Fruit fly (Drosophila melanogaster) whole organism, embryonic: ENCODE data around the gene CG3918.
A peak's percentile ranks its signal among the peaks of the same experiment; 100 is the strongest.

Experiments
- Atf6 ChIP-seq: fragments of 200-800 bp; sonication (Bioruptor generic); IDR thresholded peaks from 2 replicates; pipeline ENCODE4 v1.3.6; 2022; ENCODE audit warnings: missing biosample characterization, missing genetic modification characterization
- Awh ChIP-seq: fragments of 200-800 bp; sonication (Bioruptor generic); IDR thresholded peaks from 2 replicates; pipeline ENCODE4, ENCODE4 v1.3.6; 2022; ENCODE audit warnings: missing biosample characterization, missing genetic modification characterization
- Bgb ChIP-seq: fragments of 200-800 bp; sonication (Bioruptor generic); IDR thresholded peaks from 2 replicates; pipeline ENCODE4 v1.3.6; 2022; ENCODE audit warnings: missing biosample characterization, missing genetic modification characterization; ENCODE audit not compliant: partially characterized antibody
- CG12391 ChIP-seq: fragments of 200-800 bp; sonication (Bioruptor generic); optimal IDR thresholded peaks from 3 replicates; lab custom pipeline; 2018; ENCODE audit warnings: missing biosample characterization, mild to moderate bottlenecking, missing genetic modification characterization, moderate library complexity
- CG13287 ChIP-seq: fragments of 200-800 bp; sonication (Bioruptor generic); IDR thresholded peaks from 2 replicates; pipeline ENCODE4 v1.3.6; 2022; ENCODE audit warnings: missing biosample characterization, missing genetic modification characterization; ENCODE audit not compliant: partially characterized antibody
- CG13424 ChIP-seq: fragments of 200-800 bp; sonication (Bioruptor generic); optimal IDR thresholded peaks from 2 replicates; lab custom pipeline; 2019; ENCODE audit warnings: missing biosample characterization, mild to moderate bottlenecking, missing genetic modification characterization, moderate library complexity
- CG14710 ChIP-seq: fragments of 200-800 bp; sonication (Bioruptor generic); optimal IDR thresholded peaks from 3 replicates; lab custom pipeline; 2019; ENCODE audit warnings: missing biosample characterization, mild to moderate bottlenecking, missing genetic modification characterization, moderate library complexity
- CG2202 ChIP-seq: fragments of 200-800 bp; sonication (Bioruptor generic); optimal IDR thresholded peaks from 2 replicates; lab custom pipeline; 2018; ENCODE audit warnings: missing biosample characterization, mild to moderate bottlenecking, missing genetic modification characterization
- CG2712 ChIP-seq: fragments of 200-800 bp; optimal IDR thresholded peaks from 3 replicates; lab custom pipeline; 2019; ENCODE audit warnings: missing biosample characterization, mild to moderate bottlenecking, missing genetic modification characterization, moderate library complexity
- CG3407 ChIP-seq: fragments of 200-800 bp; sonication (Bioruptor generic); optimal IDR thresholded peaks from 2 replicates; lab custom pipeline; 2018; ENCODE audit warnings: missing biosample characterization, mild to moderate bottlenecking, missing genetic modification characterization
- CG34224 ChIP-seq: fragments of 200-800 bp; sonication (Bioruptor generic); IDR thresholded peaks from 3 replicates; pipeline ENCODE4 v1.3.6; 2022; ENCODE audit warnings: missing biosample characterization, missing genetic modification characterization; ENCODE audit not compliant: partially characterized antibody
- CG4854 ChIP-seq: fragments of 200-800 bp; sonication (Bioruptor generic); optimal IDR thresholded peaks from 2 replicates; lab custom pipeline; 2016; ENCODE audit warnings: missing biosample characterization, missing genetic modification characterization, inconsistent platforms
- CG6765 ChIP-seq: fragments of 200-800 bp; sonication (Bioruptor generic); optimal IDR thresholded peaks from 3 replicates; lab custom pipeline; 2017; ENCODE audit warnings: missing biosample characterization, mild to moderate bottlenecking, missing genetic modification characterization
- CG7271 ChIP-seq: fragments of 200-800 bp; sonication (Bioruptor generic); optimal IDR thresholded peaks from 2 replicates; lab custom pipeline; 2018; ENCODE audit warnings: missing biosample characterization, mild to moderate bottlenecking, missing genetic modification characterization, moderate library complexity
- CG7372 ChIP-seq: fragments of 200-800 bp; sonication (Bioruptor generic); IDR thresholded peaks from 2 replicates; pipeline ENCODE4 v1.3.6; 2022; ENCODE audit warnings: missing biosample characterization, missing genetic modification characterization
- CG8359 ChIP-seq: fragments of 200-800 bp; sonication (Bioruptor generic); optimal IDR thresholded peaks from 2 replicates; lab custom pipeline; 2017; ENCODE audit warnings: missing biosample characterization, mild to moderate bottlenecking, missing genetic modification characterization, borderline replicate concordance
- Chrac-16 ChIP-seq: fragments of 200-800 bp; sonication (Bioruptor generic); optimal IDR thresholded peaks from 3 replicates; lab custom pipeline; 2016; ENCODE audit warnings: missing biosample characterization, missing genetic modification characterization
- D19A ChIP-seq: fragments of 200-800 bp; optimal IDR thresholded peaks from 3 replicates; lab custom pipeline; 2019; ENCODE audit warnings: missing biosample characterization, mild to moderate bottlenecking, missing genetic modification characterization, moderate library complexity
- Doc2 ChIP-seq: fragments of 200-800 bp; sonication (Bioruptor generic); IDR thresholded peaks from 2 replicates; pipeline ENCODE4 v1.3.6; 2022; ENCODE audit warnings: missing biosample characterization, missing genetic modification characterization
- HLH54F ChIP-seq: fragments of 200-800 bp; sonication (Bioruptor generic); optimal IDR thresholded peaks from 3 replicates; lab custom pipeline; 2016; ENCODE audit warnings: missing biosample characterization, missing genetic modification characterization
- HmgZ ChIP-seq: fragments of 200-800 bp; sonication (Bioruptor generic); optimal IDR thresholded peaks from 2 replicates; lab custom pipeline; 2018; ENCODE audit warnings: missing biosample characterization, mild to moderate bottlenecking, missing genetic modification characterization
- Kr ChIP-seq: fragments of 200-800 bp; sonication (Bioruptor generic); optimal IDR thresholded peaks from 2 replicates; lab custom pipeline; 2017; ENCODE audit warnings: missing biosample characterization, mild to moderate bottlenecking, missing genetic modification characterization
- Lim3 ChIP-seq: fragments of 200-800 bp; sonication (Bioruptor generic); IDR thresholded peaks from 2 replicates; pipeline ENCODE4 v1.3.6; 2022; ENCODE audit warnings: missing biosample characterization, missing genetic modification characterization
- Med ChIP-seq: fragments of 200-800 bp; sonication (Bioruptor generic); peaks from one replicate; lab custom pipeline; 2016; ENCODE audit warnings: missing biosample characterization, missing genetic modification characterization, mild to moderate bottlenecking, inconsistent platforms, moderate library complexity
- NfI ChIP-seq: fragments of 200-800 bp; sonication (Bioruptor generic); optimal IDR thresholded peaks from 3 replicates; lab custom pipeline; 2018; ENCODE audit warnings: missing biosample characterization, mild to moderate bottlenecking, missing genetic modification characterization, moderate library complexity
- Usf ChIP-seq: fragments of 200-800 bp; sonication (Bioruptor generic); optimal IDR thresholded peaks from 2 replicates; lab custom pipeline; 2017; ENCODE audit warnings: missing genotype, missing biosample characterization, missing genetic modification characterization
- Vsx1 ChIP-seq: fragments of 200-800 bp; sonication (Bioruptor generic); optimal IDR thresholded peaks from 2 replicates; lab custom pipeline; 2017; ENCODE audit warnings: missing biosample characterization, mild to moderate bottlenecking, missing genetic modification characterization, missing genetic modification reagents
- bigmax ChIP-seq: fragments of 200-800 bp; sonication (Bioruptor generic); optimal IDR thresholded peaks from 2 replicates; lab custom pipeline; 2018; ENCODE audit warnings: missing biosample characterization, mild to moderate bottlenecking, missing genetic modification characterization
- croc ChIP-seq: fragments of 200-800 bp; sonication (Bioruptor generic); conservative IDR thresholded peaks from 3 replicates; pipeline ENCODE4 v1.3.6; 2022; ENCODE audit warnings: missing biosample characterization, missing genetic modification characterization
- dpn ChIP-seq, 2 experiments: fragments of 200-800 bp; sonication (Bioruptor generic); optimal IDR thresholded peaks; 3 replicates each; lab custom pipeline; 2016; ENCODE audit warnings: missing biosample characterization in 2 of 2, missing genetic modification characterization in 2 of 2
- h ChIP-seq: fragments of >200 bp; optimal IDR thresholded peaks from 2 replicates; lab custom pipeline; 2017
- hbn ChIP-seq: fragments of 200-800 bp; sonication (Bioruptor generic); IDR thresholded peaks from 2 replicates; pipeline ENCODE4 v1.3.6; 2022; ENCODE audit warnings: missing biosample characterization, missing genetic modification characterization; ENCODE audit not compliant: partially characterized antibody
- jing ChIP-seq: fragments of 200-800 bp; sonication (Bioruptor generic); optimal IDR thresholded peaks from 2 replicates; lab custom pipeline; 2018; ENCODE audit warnings: missing biosample characterization, mild to moderate bottlenecking, missing genetic modification characterization
- lmd ChIP-seq: fragments of 200-800 bp; sonication (Bioruptor generic); IDR thresholded peaks from 2 replicates; pipeline ENCODE4 v1.3.6; 2022; ENCODE audit warnings: missing biosample characterization, missing genetic modification characterization
- maf-S ChIP-seq: fragments of 200-800 bp; sonication (Bioruptor generic); optimal IDR thresholded peaks from 2 replicates; lab custom pipeline; 2016; ENCODE audit warnings: missing biosample characterization, missing genetic modification characterization
- mld ChIP-seq: fragments of 200-800 bp; sonication (Bioruptor generic); IDR thresholded peaks from 3 replicates; pipeline ENCODE4 v1.3.6; 2022; ENCODE audit warnings: missing biosample characterization, missing genetic modification characterization; ENCODE audit not compliant: partially characterized antibody
- odd ChIP-seq: fragments of 200-800 bp; sonication (Bioruptor generic); optimal IDR thresholded peaks from 2 replicates; lab custom pipeline; 2017; ENCODE audit warnings: missing biosample characterization, mild to moderate bottlenecking, missing genetic modification characterization
- org-1 ChIP-seq: fragments of 200-800 bp; sonication (Bioruptor generic); optimal IDR thresholded peaks from 2 replicates; lab custom pipeline; 2017; ENCODE audit warnings: missing biosample characterization, missing genetic modification characterization
- pfk ChIP-seq: fragments of 200-800 bp; sonication (Bioruptor generic); optimal IDR thresholded peaks from 2 replicates; lab custom pipeline; 2018; ENCODE audit warnings: missing biosample characterization, mild to moderate bottlenecking, missing genetic modification characterization, moderate library complexity
- psq ChIP-seq: fragments of 200-800 bp; sonication (Bioruptor generic); optimal IDR thresholded peaks from 2 replicates; lab custom pipeline; 2017; ENCODE audit warnings: missing biosample characterization, missing genetic modification characterization
- row ChIP-seq: fragments of 200-800 bp; sonication (Bioruptor generic); IDR thresholded peaks from 3 replicates; pipeline ENCODE4 v1.3.6; 2022; ENCODE audit warnings: missing biosample characterization, missing genetic modification characterization
- slbo ChIP-seq: fragments of 200-800 bp; sonication (Bioruptor generic); IDR thresholded peaks from 2 replicates; pipeline ENCODE4 v1.3.6; 2022; ENCODE audit warnings: missing biosample characterization, missing genetic modification characterization
- sr ChIP-seq: fragments of 200-800 bp; sonication (Bioruptor generic); IDR thresholded peaks from 3 replicates; pipeline ENCODE4 v1.3.6; 2022; ENCODE audit warnings: missing biosample characterization, missing genetic modification characterization
- ssp ChIP-seq: fragments of 200-800 bp; sonication (Bioruptor generic); IDR thresholded peaks from 2 replicates; pipeline ENCODE4 v1.3.6; 2022; ENCODE audit warnings: missing biosample characterization, missing genetic modification characterization
- stc ChIP-seq: fragments of 200-800 bp; sonication (Bioruptor generic); IDR thresholded peaks from 2 replicates; pipeline ENCODE4 v1.3.6; 2022; ENCODE audit warnings: missing biosample characterization, missing genetic modification characterization
- tap ChIP-seq: fragments of 200-800 bp; optimal IDR thresholded peaks from 3 replicates; lab custom pipeline; 2019; ENCODE audit warnings: missing biosample characterization, mild to moderate bottlenecking, missing genetic modification characterization, moderate library complexity
- tio ChIP-seq: fragments of 200-800 bp; sonication (Bioruptor generic); optimal IDR thresholded peaks from 2 replicates; lab custom pipeline; 2017; ENCODE audit warnings: missing biosample characterization, missing genetic modification characterization, inconsistent platforms
- tll ChIP-seq, 2 experiments: fragments of 200-800 bp in 1 of 2; fragments of >200 bp in 1 of 2; sonication (Bioruptor generic) in 1 of 2; optimal IDR thresholded peaks; 2 replicates each; lab custom pipeline; 2017 to 2019; ENCODE audit warnings: missing biosample characterization in 2 of 2, missing genetic modification characterization in 2 of 2, mild to moderate bottlenecking in 1 of 2, moderate library complexity in 1 of 2
- trem ChIP-seq: fragments of 200-800 bp; optimal IDR thresholded peaks from 3 replicates; lab custom pipeline; 2019; ENCODE audit warnings: missing biosample characterization, mild to moderate bottlenecking, missing genetic modification characterization, moderate library complexity
- ttk ChIP-seq: fragments of 200-800 bp; sonication (Bioruptor generic); IDR thresholded peaks from 2 replicates; pipeline ENCODE4 v2.1.2; 2022; ENCODE audit warnings: missing biosample characterization, missing genetic modification characterization
- zen2 ChIP-seq: fragments of 200-800 bp; sonication (Bioruptor generic); IDR thresholded peaks from 3 replicates; pipeline ENCODE4 v1.3.6; 2022; ENCODE audit warnings: missing biosample characterization, missing genetic modification characterization; ENCODE audit not compliant: partially characterized antibody

The CG3918 gene

DNA sequence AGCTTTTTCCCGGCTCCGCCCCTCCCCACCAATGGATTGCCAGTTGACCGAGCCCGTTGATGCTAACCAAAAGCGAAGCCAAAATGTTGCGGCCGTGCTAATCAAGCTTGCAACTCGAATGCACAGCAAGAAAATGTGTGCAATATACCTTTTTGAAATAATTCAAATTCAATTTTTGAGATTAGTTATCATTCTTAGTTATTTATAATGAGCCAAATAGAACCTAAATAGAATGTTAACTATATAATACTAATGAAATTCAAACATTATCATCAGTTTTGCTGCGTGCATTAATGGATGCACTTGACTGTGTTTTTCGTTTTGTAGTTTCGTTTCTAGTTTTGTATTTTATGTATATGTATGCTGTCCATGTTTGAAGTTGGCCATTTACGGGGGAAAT lies 18.1 kb downstream of the CG3918 start (continued):
- TF ChIP-seq CG4854 (GFP tag; lab: Kevin White, UChicago) (no peak), Atf6 (GFP tag; lab: Robert Waterston, UW) (peak; percentile 38; the same call in 1 of the 2 replicates), croc (GFP tag; lab: Robert Waterston, UW) (no peak; the same call in 2 of the 3 replicates), CG3407 (GFP tag; lab: Kevin White, UChicago) (no peak), tap (tag; lab: Kevin White, UChicago) (peak; percentile 45), bigmax (GFP tag; lab: Kevin White, UChicago) (no peak), h (lab: Kevin White, UChicago) (no peak), psq (GFP tag; lab: Kevin White, UChicago) (no peak), tll (GFP tag; optimal IDR thresholded peaks at IDR 0.05; lab: Kevin White, UChicago) (no peak), NfI (GFP tag; lab: Kevin White, UChicago) (no peak), CG14710 (tag; lab: Kevin White, UChicago) (peak; percentile 5), Awh (peak; percentile 35; the same call in 1 of the 2 replicates), Usf (GFP tag; lab: Kevin White, UChicago) (no peak), CG7271 (no peak), lmd (GFP tag; lab: Robert Waterston, UW) (peak; percentile 42; the same call in 1 of the 2 replicates), Kr (no peak), CG13424 (tag; lab: Kevin White, UChicago) (peak; percentile 63), trem (tag; lab: Kevin White, UChicago) (no peak), pfk (GFP tag; lab: Kevin White, UChicago) (no peak), CG8359 (no peak), Vsx1 (peak; percentile 24), CG34224 (GFP tag; lab: Robert Waterston, UW) (no peak), CG2712 (peak; percentile 52), dpn (GFP tag; optimal IDR thresholded peaks at IDR 0.05; lab: Kevin White, UChicago) (peak in 1 of 2 experiments; percentile 37), zen2 (GFP tag; lab: Robert Waterston, UW) (no peak), jing (GFP tag; lab: Kevin White, UChicago) (no peak), CG7372 (no peak), ssp (GFP tag; lab: Robert Waterston, UW) (0 out of 2 replicates have a peak, but pooled peaks have one; percentile 13), CG2202 (tag; lab: Kevin White, UChicago) (no peak), maf-S (GFP tag; lab: Kevin White, UChicago) (no peak), D19A (tag; lab: Kevin White, UChicago) (peak; percentile 11), CG6765 (no peak), Med (GFP tag; lab: Kevin White, UChicago) (peak; percentile 49), Lim3 (no peak), odd (no peak), HmgZ (tag; lab: Kevin White, UChicago) (no peak), tio (GFP tag; lab: Kevin White, UChicago) (peak; percentile 19), Doc2 (GFP tag; lab: Robert Waterston, UW) (no peak), CG13287 (no peak), Bgb (GFP tag; lab: Robert Waterston, UW) (no peak), stc (peak; percentile 63), ttk (no peak), CG12391 (peak; percentile 51), hbn (GFP tag; lab: Robert Waterston, UW) (no peak), slbo (GFP tag; lab: Robert Waterston, UW) (peak; percentile 38), org-1 (peak; percentile 11), row (peak; percentile 67), mld (GFP tag; lab: Robert Waterston, UW) (no peak), sr (GFP tag; lab: Robert Waterston, UW) (no peak), Chrac-16 (GFP tag; lab: Kevin White, UChicago) (peak; percentile 8), HLH54F (GFP tag; lab: Kevin White, UChicago) (no peak)
